Fruit fly (Drosophila melanogaster) whole organism, wandering third instar larva: ENCODE results near the gene CG6432.
A peak's percentile ranks its signal among the peaks of the same experiment; 100 is the strongest.

Experiments
- Abd-B ChIP-seq: fragments of >200 bp; optimal IDR thresholded peaks from 2 replicates; lab custom pipeline; 2017; ENCODE audit warnings: missing biosample characterization, missing genetic modification characterization
- CG32264 ChIP-seq: fragments of 200-800 bp; sonication (Bioruptor generic); optimal IDR thresholded peaks from 2 replicates; lab custom pipeline; 2016; ENCODE audit warnings: missing biosample characterization, missing genetic modification characterization
- CG9705 ChIP-seq: fragments of 200-800 bp; sonication (Bioruptor generic); optimal IDR thresholded peaks from 2 replicates; lab custom pipeline; 2018; ENCODE audit warnings: missing biosample characterization, mild to moderate bottlenecking, missing genetic modification characterization
- Dfd ChIP-seq: fragments of >200 bp; optimal IDR thresholded peaks from 2 replicates; lab custom pipeline; 2017; ENCODE audit warnings: missing biosample characterization, missing genetic modification characterization
- Dif ChIP-seq: fragments of 200-275, 200-300 bp; sonication (Bioruptor generic); optimal IDR thresholded peaks from 2 replicates; lab custom pipeline; 2018; ENCODE audit warnings: missing biosample characterization, missing genetic modification characterization; ENCODE audit not compliant: partially characterized antibody
- GATAd ChIP-seq: sonication (Bioruptor generic); optimal IDR thresholded peaks from 2 replicates; lab custom pipeline; 2016; ENCODE audit warnings: missing biosample characterization, missing genetic modification characterization
- HLH106 ChIP-seq: fragments of 200-800 bp; optimal IDR thresholded peaks from 3 replicates; lab custom pipeline; 2019; ENCODE audit warnings: missing biosample characterization, mild to moderate bottlenecking, missing genetic modification characterization, moderate library complexity
- Hnf4 ChIP-seq: fragments of 200-800 bp; sonication (Bioruptor generic); optimal IDR thresholded peaks from 2 replicates; lab custom pipeline; 2016; ENCODE audit warnings: missing biosample characterization, mild to moderate bottlenecking, missing genetic modification characterization
- Hr78 ChIP-seq: fragments of >200 bp; optimal IDR thresholded peaks from 2 replicates; lab custom pipeline; 2017; ENCODE audit warnings: missing biosample characterization, missing genetic modification characterization
- Jra ChIP-seq: sonication (Bioruptor generic); optimal IDR thresholded peaks from 2 replicates; lab custom pipeline; 2016; ENCODE audit warnings: missing biosample characterization, missing genetic modification characterization
- Mio ChIP-seq: sonication (Bioruptor generic); optimal IDR thresholded peaks from 2 replicates; lab custom pipeline; 2016; ENCODE audit warnings: missing biosample characterization, missing genetic modification characterization
- Myc ChIP-seq: fragments of >200 bp; optimal IDR thresholded peaks from 2 replicates; lab custom pipeline; 2017
- N ChIP-seq: fragments of >200 bp; optimal IDR thresholded peaks from 2 replicates; lab custom pipeline; 2018; ENCODE audit warnings: missing biosample characterization, missing external identifiers, missing genetic modification characterization
- OdsH ChIP-seq: fragments of 200-800 bp; sonication (Bioruptor generic); optimal IDR thresholded peaks from 2 replicates; lab custom pipeline; 2016; ENCODE audit warnings: missing biosample characterization, mild to moderate bottlenecking, missing genetic modification characterization
- Sp1 ChIP-seq: fragments of 200-800 bp; sonication (Bioruptor generic); optimal IDR thresholded peaks from 3 replicates; lab custom pipeline; 2019; ENCODE audit warnings: missing biosample characterization, mild to moderate bottlenecking, missing genetic modification characterization, moderate library complexity
- br ChIP-seq: fragments of 200-800 bp; sonication (Bioruptor generic); optimal IDR thresholded peaks from 2 replicates; lab custom pipeline; 2016; ENCODE audit warnings: missing biosample characterization, missing genetic modification characterization
- brk ChIP-seq: fragments of 200-800 bp; sonication (Bioruptor generic); optimal IDR thresholded peaks from 2 replicates; lab custom pipeline; 2016; ENCODE audit warnings: missing biosample characterization, mild to moderate bottlenecking, missing genetic modification characterization
- dl ChIP-seq, 2 experiments: fragments of 175-275, 200-275 bp in 1 of 2; fragments of 200-275 bp in 1 of 2; sonication (Bioruptor generic); optimal IDR thresholded peaks; lab custom pipeline; 2018; ENCODE audit warnings: mild to moderate bottlenecking in 2 of 2, missing biosample characterization in 2 of 2, missing genetic modification characterization in 2 of 2, moderate library complexity in 2 of 2; ENCODE audit not compliant: partially characterized antibody in 2 of 2, insufficient read depth in 1 of 2
- dsf ChIP-seq: sonication (Bioruptor generic); optimal IDR thresholded peaks from 2 replicates; lab custom pipeline; 2016; ENCODE audit warnings: missing biosample characterization, missing genetic modification characterization, borderline replicate concordance
- fru ChIP-seq: fragments of 200-800 bp; sonication (Bioruptor generic); optimal IDR thresholded peaks from 3 replicates; lab custom pipeline; 2016; ENCODE audit warnings: missing biosample characterization, mild to moderate bottlenecking, missing genetic modification characterization
- h ChIP-seq: fragments of 200-800 bp; sonication (Bioruptor generic); optimal IDR thresholded peaks from 3 replicates; lab custom pipeline; 2016; ENCODE audit warnings: missing biosample characterization, mild to moderate bottlenecking, missing genetic modification characterization
- jim ChIP-seq: fragments of 175-275, 200-325 bp; sonication (Bioruptor generic); optimal IDR thresholded peaks from 2 replicates; lab custom pipeline; 2016; ENCODE audit warnings: missing biosample characterization, mild to moderate bottlenecking, missing genetic modification characterization
- lola ChIP-seq: fragments of >200 bp; optimal IDR thresholded peaks from 2 replicates; lab custom pipeline; 2017; ENCODE audit warnings: missing biosample characterization, missing genetic modification characterization
- pan ChIP-seq: fragments of >200 bp; optimal IDR thresholded peaks from 2 replicates; lab custom pipeline; 2017
- rgr ChIP-seq: fragments of 200-800 bp; sonication (Bioruptor generic); optimal IDR thresholded peaks from 3 replicates; lab custom pipeline; 2016; ENCODE audit warnings: missing biosample characterization, mild to moderate bottlenecking, missing genetic modification characterization
- sv ChIP-seq: fragments of 200-800 bp; sonication (Bioruptor generic); optimal IDR thresholded peaks from 3 replicates; lab custom pipeline; 2016; ENCODE audit warnings: missing biosample characterization, missing genetic modification characterization
- usp ChIP-seq: fragments of >200 bp; optimal IDR thresholded peaks from 2 replicates; lab custom pipeline; 2017; ENCODE audit warnings: missing biosample characterization, missing genetic modification characterization
- woc ChIP-seq: sonication (Bioruptor generic); optimal IDR thresholded peaks from 2 replicates; lab custom pipeline; 2016; ENCODE audit warnings: missing biosample characterization, mild to moderate bottlenecking, missing genetic modification characterization

Gene CG6432

DNA sequence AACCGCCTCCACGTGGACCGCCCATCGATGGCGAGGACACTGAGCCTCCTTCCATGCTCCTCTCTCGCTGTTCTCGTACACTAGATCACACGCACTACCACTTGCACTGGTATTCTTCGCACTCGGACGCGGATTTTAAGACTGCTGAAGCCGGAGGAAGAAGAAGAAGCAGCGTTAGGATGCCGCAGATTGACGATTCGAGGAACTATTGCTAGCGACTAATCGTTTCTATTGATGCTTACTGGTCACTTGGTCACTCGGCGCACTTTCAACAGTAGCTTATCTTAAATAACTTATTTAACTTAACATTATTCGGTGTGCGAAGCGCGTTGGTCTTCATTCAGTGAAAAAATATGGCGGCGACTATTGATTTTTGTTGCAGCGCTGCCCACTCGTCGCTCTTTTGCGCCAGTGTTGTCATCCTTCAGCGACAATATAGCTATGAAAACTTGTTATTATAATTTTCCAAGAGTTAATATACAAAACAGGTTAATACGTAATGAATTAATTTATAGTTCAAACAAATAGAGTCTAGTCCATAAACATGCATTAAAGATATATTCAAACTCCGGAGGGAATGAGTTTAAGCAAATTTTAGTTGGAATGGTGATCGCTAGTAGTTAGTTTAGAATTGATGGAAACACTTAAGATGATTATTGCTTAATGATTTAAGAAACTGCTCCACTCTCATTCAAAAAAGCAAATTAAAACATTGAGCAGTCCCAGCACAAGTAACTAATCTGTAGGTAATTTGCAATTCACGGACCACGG lies 11.9 kb downstream of the CG6432 start, which contains the start of the genes CG5746 and CG6454 (continued):
- no peak for TF ChIP-seq Jra (GFP tag; lab: Kevin White, UChicago)
- TF ChIP-seq brk (GFP tag; lab: Kevin White, UChicago): no peak
- TF ChIP-seq dl (GFP tag; optimal IDR thresholded peaks at IDR 0.05; lab: Kevin White, UChicago; ENCODE audit: insufficient read depth in 1 of 2, partially characterized antibody in 2 of 2): no peak
- TF ChIP-seq HLH106 (tag; lab: Kevin White, UChicago): no peak
- TF ChIP-seq CG9705 (GFP tag; lab: Kevin White, UChicago): peak; percentile 45

DNA sequence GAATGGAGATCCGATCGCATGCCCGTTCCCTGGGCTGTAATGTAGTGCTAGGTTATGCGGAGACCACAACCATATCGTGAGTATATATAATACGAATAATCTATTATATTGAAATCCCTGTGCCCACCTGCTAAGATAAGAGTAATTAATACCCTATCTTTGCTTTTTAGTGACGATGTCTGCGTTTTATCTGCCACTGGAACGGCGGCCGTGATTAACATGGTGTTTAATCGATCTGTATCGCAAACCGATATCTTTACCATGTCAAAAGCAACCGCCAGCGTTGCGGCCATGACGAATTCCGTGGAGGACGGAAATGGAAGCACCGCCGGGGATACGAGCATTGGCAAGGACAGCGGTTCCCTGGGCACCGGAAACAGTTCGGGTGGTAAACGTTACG lies 16.7 kb downstream of the CG6432 start:
- TF ChIP-seq Mio (GFP tag; lab: Kevin White, UChicago) (no peak), Dif (GFP tag; lab: Kevin White, UChicago) (no peak), woc (GFP tag; lab: Kevin White, UChicago) (no peak), CG32264 (GFP tag; lab: Kevin White, UChicago) (no peak), Jra (GFP tag; lab: Kevin White, UChicago) (no peak), dl (GFP tag; optimal IDR thresholded peaks at IDR 0.05; lab: Kevin White, UChicago; ENCODE audit: insufficient read depth in 1 of 2, partially characterized antibody in 2 of 2) (no peak), lola (GFP tag; lab: Kevin White, UChicago) (no peak), usp (GFP tag; lab: Kevin White, UChicago) (no peak), Sp1 (GFP tag; lab: Kevin White, UChicago) (no peak), rgr (GFP tag; lab: Kevin White, UChicago) (no peak)

DNA sequence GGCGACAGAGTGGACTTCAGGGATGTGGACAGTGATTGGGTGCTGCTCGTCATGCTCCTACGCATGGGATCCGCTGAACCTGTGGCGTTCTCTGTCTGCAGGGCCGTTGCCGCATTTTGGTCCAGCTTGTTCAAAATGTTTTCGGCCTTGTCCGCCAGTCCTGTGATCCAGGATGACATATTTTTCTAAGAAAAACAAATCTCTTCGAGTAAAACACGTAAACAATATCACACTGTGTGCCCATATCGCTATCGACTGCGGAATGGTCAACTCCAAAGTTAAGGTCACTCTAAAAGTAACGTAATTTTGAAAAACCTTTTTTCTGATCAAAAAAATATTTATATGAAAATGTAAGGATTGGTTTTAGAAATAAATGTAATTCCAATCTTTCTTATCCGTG lies 21.0 kb downstream of the CG6432 start, which contains the start of gene Golgin84:
Gene Golgin84, minus strand, starts transcription at position 241 of the 400 bp plus-strand sequence.
- no peak for TF ChIP-seq lola (GFP tag; lab: Kevin White, UChicago)
- TF ChIP-seq Mio (GFP tag; lab: Kevin White, UChicago): no peak
- no peak for TF ChIP-seq Hnf4 (GFP tag; lab: Kevin White, UChicago)

DNA sequence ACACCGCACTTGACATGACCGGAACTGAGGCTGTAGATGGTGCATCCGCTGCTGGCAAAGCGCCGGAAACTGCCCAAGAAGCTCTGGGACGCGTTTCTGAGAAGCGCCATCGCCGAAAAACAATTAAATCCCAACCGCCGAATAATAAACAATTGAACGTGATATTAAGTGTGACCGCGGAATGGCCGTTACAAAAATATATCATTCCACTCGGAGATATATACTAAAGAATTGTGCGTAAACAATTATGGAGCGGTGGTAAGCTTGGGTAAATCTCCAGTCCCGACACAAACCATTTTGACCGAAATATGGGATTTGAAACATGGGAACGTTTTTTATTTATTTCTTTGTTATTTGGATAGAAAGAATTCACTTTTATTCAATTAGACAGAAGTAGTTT lies 23.2 kb downstream of the CG6432 start, which contains the start of gene CG18528:
Gene CG18528, minus strand, starts transcription at position 188 of the 400 bp plus-strand sequence.
- TF ChIP-seq Myc (lab: Kevin White, UChicago): peak; percentile 57
- no peak for TF ChIP-seq pan (lab: Kevin White, UChicago)
- TF ChIP-seq Dfd (GFP tag; lab: Kevin White, UChicago): no peak
- no peak for TF ChIP-seq Hr78
- TF ChIP-seq br (GFP tag; lab: Kevin White, UChicago): no peak

DNA sequence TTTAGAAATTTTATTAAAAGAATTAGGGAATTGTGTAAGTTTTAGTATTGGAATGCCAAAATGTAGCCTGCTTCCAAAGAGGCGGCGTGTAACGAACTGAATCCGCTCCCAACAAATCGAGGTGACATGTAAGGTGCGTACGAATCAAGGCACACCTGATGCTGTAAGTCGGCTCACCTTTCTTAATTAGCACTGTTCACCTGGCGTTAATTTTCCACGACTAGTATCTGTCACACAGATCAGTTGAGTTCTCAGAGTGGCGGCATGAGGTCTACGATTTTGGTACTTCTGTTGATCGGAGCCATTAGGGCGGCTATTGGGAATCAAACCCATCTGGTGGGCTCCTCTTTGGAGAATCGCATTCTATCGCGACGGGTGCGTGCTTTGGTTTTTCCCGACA lies 24.9 kb downstream of the CG6432 start, which contains the start of the genes CG5762 and CG33339:
Gene CG5762, minus strand, starts transcription at position 101 of the 400 bp plus-strand sequence.
Gene CG33339, plus strand, starts transcription at position 265 of the 400 bp plus-strand sequence.
- TF ChIP-seq CG32264 (GFP tag; lab: Kevin White, UChicago) (no peak), Jra (GFP tag; lab: Kevin White, UChicago) (no peak)
- TF ChIP-seq, all 38 proteins: peak for 0

DNA sequence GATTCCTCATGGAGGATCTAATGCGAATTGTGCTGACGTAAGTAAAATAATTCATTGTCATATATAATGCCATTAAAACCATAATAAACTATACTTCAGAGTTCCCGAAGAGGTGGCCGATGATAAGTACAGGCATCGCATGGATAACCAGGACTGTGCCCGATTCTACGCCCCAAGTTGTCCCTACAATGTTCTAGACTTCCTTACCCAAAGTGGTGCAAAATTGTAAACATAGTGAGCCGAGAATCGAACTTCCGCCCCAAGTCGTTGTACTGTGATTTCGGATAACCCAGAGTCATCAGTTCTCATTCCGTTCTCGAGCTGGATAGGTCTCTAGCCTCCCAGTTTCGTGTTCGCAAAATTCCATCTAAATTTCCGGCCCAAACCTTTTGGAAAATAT lies 26.1 kb downstream of the CG6432 start, which contains the start of gene CG33340:
Gene CG33340, plus strand, starts transcription at position 301 of the 400 bp plus-strand sequence.
- TF ChIP-seq CG9705 (GFP tag; lab: Kevin White, UChicago): no peak
- TF ChIP-seq woc (GFP tag; lab: Kevin White, UChicago): no peak
- TF ChIP-seq dsf (GFP tag; lab: Kevin White, UChicago): no peak
- no peak for TF ChIP-seq N (GFP tag; lab: Kevin White, UChicago)
- no peak for TF ChIP-seq Jra (GFP tag; lab: Kevin White, UChicago)
- no peak for TF ChIP-seq Dif (GFP tag; lab: Kevin White, UChicago)
- TF ChIP-seq GATAd: no peak
- no peak for TF ChIP-seq CG32264 (GFP tag; lab: Kevin White, UChicago)
- no peak for TF ChIP-seq OdsH (GFP tag; lab: Kevin White, UChicago)
- no peak for TF ChIP-seq h (GFP tag; lab: Kevin White, UChicago)
- no peak for TF ChIP-seq fru (GFP tag; lab: Kevin White, UChicago)
- no peak for TF ChIP-seq sv (GFP tag; lab: Kevin White, UChicago)
- no peak for TF ChIP-seq br (GFP tag; lab: Kevin White, UChicago)
- no peak for TF ChIP-seq jim
- no peak for TF ChIP-seq Hnf4 (GFP tag; lab: Kevin White, UChicago)
- TF ChIP-seq Abd-B: no peak
